Worm (Caenorhabditis elegans) whole organism, mixed stage, embryonic: ENCODE data around the gene sfxn-1.4.

Source experiments
- M03D4.4 ChIP-seq: sonication (generic microtip); optimal IDR thresholded peaks from 2 replicates; lab custom pipeline; 2017; ENCODE audit warnings: mild to moderate bottlenecking, missing genetic modification characterization, missing compliant biosample characterization
- bed-3 ChIP-seq: fragments of 200-800 bp; sonication (Bioruptor generic); optimal IDR thresholded peaks from 3 replicates; lab custom pipeline; 2018; ENCODE audit warnings: mild to moderate bottlenecking, missing genetic modification characterization, moderate library complexity, missing compliant biosample characterization
- blmp-1 ChIP-seq: fragments of 150-350 bp; optimal IDR thresholded peaks from 2 replicates; lab custom pipeline; 2014; ENCODE audit warnings: missing biosample characterization, missing genetic modification characterization
- ceh-39 ChIP-seq: fragments of 150-350 bp; optimal IDR thresholded peaks from 2 replicates; lab custom pipeline; 2014; ENCODE audit warnings: missing biosample characterization, missing genetic modification characterization
- ceh-43 ChIP-seq: fragments of 200-800 bp; sonication (Bioruptor generic); optimal IDR thresholded peaks from 2 replicates; lab custom pipeline; 2018; ENCODE audit warnings: mild to moderate bottlenecking, missing genetic modification characterization, moderate library complexity, missing compliant biosample characterization
- ceh-83 ChIP-seq: fragments of 200-800 bp; sonication (Bioruptor generic); optimal IDR thresholded peaks from 2 replicates; lab custom pipeline; 2018; ENCODE audit warnings: mild to moderate bottlenecking, missing genetic modification characterization, missing compliant biosample characterization
- ces-1 ChIP-seq: fragments of 150-350 bp; optimal IDR thresholded peaks from 2 replicates; lab custom pipeline; 2014; ENCODE audit warnings: missing biosample characterization, missing genetic modification reagents, missing genetic modification characterization
- cnd-1 ChIP-seq: fragments of 200-800 bp; sonication (Bioruptor generic); optimal IDR thresholded peaks from 2 replicates; lab custom pipeline; 2018; ENCODE audit warnings: mild to moderate bottlenecking, missing genetic modification characterization, missing compliant biosample characterization
- drap-1 ChIP-seq: fragments of 200-800 bp; sonication (Bioruptor generic); optimal IDR thresholded peaks from 3 replicates; lab custom pipeline; 2018; ENCODE audit warnings: mild to moderate bottlenecking, missing genetic modification characterization, missing compliant biosample characterization
- elt-1 ChIP-seq: sonication (generic microtip); optimal IDR thresholded peaks from 2 replicates; lab custom pipeline; 2017; ENCODE audit warnings: missing genetic modification characterization, mild to moderate bottlenecking, missing compliant biosample characterization, antibody characterized with exemption, moderate library complexity, borderline replicate concordance; ENCODE audit not compliant: insufficient read depth
- elt-3 ChIP-seq: fragments of 150-350 bp; optimal IDR thresholded peaks from 2 replicates; lab custom pipeline; 2014; ENCODE audit warnings: missing biosample characterization, missing genetic modification characterization
- flh-1 ChIP-seq: fragments of 200-800 bp; sonication (Bioruptor generic); optimal IDR thresholded peaks from 2 replicates; lab custom pipeline; 2018; ENCODE audit warnings: mild to moderate bottlenecking, missing genetic modification characterization, moderate library complexity, missing compliant biosample characterization
- ham-2 ChIP-seq: fragments of 200-800 bp; sonication (Bioruptor generic); optimal IDR thresholded peaks from 2 replicates; lab custom pipeline; 2018; ENCODE audit warnings: mild to moderate bottlenecking, missing genetic modification characterization, missing compliant biosample characterization
- hlh-1 ChIP-seq: fragments of 150-350 bp; optimal IDR thresholded peaks from 2 replicates; lab custom pipeline; 2014; ENCODE audit warnings: missing biosample characterization, missing genetic modification reagents, missing genetic modification characterization
- lin-13 ChIP-seq: fragments of 150-350 bp; optimal IDR thresholded peaks from 2 replicates; lab custom pipeline; 2014; ENCODE audit warnings: missing biosample characterization, missing genetic modification characterization
- lin-32 ChIP-seq: fragments of 200-800 bp; sonication (Bioruptor generic); optimal IDR thresholded peaks from 2 replicates; lab custom pipeline; 2018; ENCODE audit warnings: mild to moderate bottlenecking, missing genetic modification characterization, missing compliant biosample characterization
- lsy-2 ChIP-seq: fragments of 150-350 bp; optimal IDR thresholded peaks from 2 replicates; lab custom pipeline; 2014; ENCODE audit warnings: missing biosample characterization, missing genetic modification characterization
- mab-5 ChIP-seq: fragments of 150-350 bp; optimal IDR thresholded peaks from 2 replicates; lab custom pipeline; 2014; ENCODE audit warnings: missing biosample characterization, missing genetic modification characterization
- mep-1 ChIP-seq: fragments of 150-350 bp; optimal IDR thresholded peaks from 2 replicates; lab custom pipeline; 2017; ENCODE audit warnings: missing biosample characterization, missing genetic modification reagents, missing genetic modification characterization, inconsistent platforms
- mls-2 ChIP-seq: sonication (generic microtip); optimal IDR thresholded peaks from 2 replicates; lab custom pipeline; 2016; ENCODE audit warnings: mild to moderate bottlenecking, missing genetic modification characterization, moderate library complexity, missing compliant biosample characterization
- nhr-12 ChIP-seq: fragments of 150-350 bp; optimal IDR thresholded peaks from 2 replicates; lab custom pipeline; 2014; ENCODE audit warnings: missing biosample characterization, missing genetic modification characterization
- nhr-2 ChIP-seq: fragments of 150-350 bp; optimal IDR thresholded peaks from 2 replicates; lab custom pipeline; 2014; ENCODE audit warnings: missing biosample characterization, missing genetic modification characterization
- nhr-237 ChIP-seq: fragments of 150-350 bp; optimal IDR thresholded peaks from 2 replicates; lab custom pipeline; 2014; ENCODE audit warnings: missing biosample characterization, missing genetic modification characterization
- nhr-28 ChIP-seq: fragments of 150-350 bp; optimal IDR thresholded peaks from 2 replicates; lab custom pipeline; 2014; ENCODE audit warnings: missing biosample characterization, missing genetic modification characterization
- nhr-76 ChIP-seq: sonication (generic microtip); optimal IDR thresholded peaks from 2 replicates; lab custom pipeline; 2017; ENCODE audit warnings: missing biosample characterization, missing genetic modification characterization
- pha-4 ChIP-seq: fragments of 150-350 bp; optimal IDR thresholded peaks from 2 replicates; lab custom pipeline; 2018; ENCODE audit warnings: missing biosample characterization, missing genetic modification reagents, missing genetic modification characterization
- sem-2 ChIP-seq: fragments of 200-800 bp; sonication (Bioruptor generic); optimal IDR thresholded peaks from 2 replicates; lab custom pipeline; 2018; ENCODE audit warnings: mild to moderate bottlenecking, missing genetic modification characterization, missing compliant biosample characterization
- snpc-4 ChIP-seq: fragments of 150-350 bp; optimal IDR thresholded peaks from 2 replicates; lab custom pipeline; 2014; ENCODE audit warnings: missing biosample characterization, missing genetic modification characterization
- sptf-1 ChIP-seq: sonication (generic microtip); optimal IDR thresholded peaks from 2 replicates; lab custom pipeline; 2017; ENCODE audit warnings: mild to moderate bottlenecking, missing genetic modification characterization, moderate library complexity, missing compliant biosample characterization
- tbx-8 ChIP-seq: fragments of 200-800 bp; sonication (Bioruptor generic); optimal IDR thresholded peaks from 2 replicates; lab custom pipeline; 2018; ENCODE audit warnings: mild to moderate bottlenecking, missing genetic modification characterization, moderate library complexity, missing compliant biosample characterization
- unc-120 ChIP-seq: sonication (generic microtip); optimal IDR thresholded peaks from 2 replicates; lab custom pipeline; 2017; ENCODE audit warnings: missing genetic modification characterization, missing compliant biosample characterization; ENCODE audit not compliant: poor library complexity, severe bottlenecking
- unc-39 ChIP-seq: fragments of 150-350 bp; optimal IDR thresholded peaks from 2 replicates; lab custom pipeline; 2014; ENCODE audit warnings: missing biosample characterization, missing genetic modification characterization
- unc-62 ChIP-seq: fragments of 150-350 bp; optimal IDR thresholded peaks from 2 replicates; lab custom pipeline; 2014; ENCODE audit warnings: missing biosample characterization, missing genetic modification reagents, missing genetic modification characterization
- zip-8 ChIP-seq: fragments of 150-350 bp; optimal IDR thresholded peaks from 2 replicates; lab custom pipeline; 2014; ENCODE audit warnings: missing biosample characterization, missing genetic modification characterization
- ztf-11 ChIP-seq: fragments of 150-350 bp; optimal IDR thresholded peaks from 2 replicates; lab custom pipeline; 2014; ENCODE audit warnings: missing biosample characterization, missing genetic modification characterization

Gene sfxn-1.4

DNA sequence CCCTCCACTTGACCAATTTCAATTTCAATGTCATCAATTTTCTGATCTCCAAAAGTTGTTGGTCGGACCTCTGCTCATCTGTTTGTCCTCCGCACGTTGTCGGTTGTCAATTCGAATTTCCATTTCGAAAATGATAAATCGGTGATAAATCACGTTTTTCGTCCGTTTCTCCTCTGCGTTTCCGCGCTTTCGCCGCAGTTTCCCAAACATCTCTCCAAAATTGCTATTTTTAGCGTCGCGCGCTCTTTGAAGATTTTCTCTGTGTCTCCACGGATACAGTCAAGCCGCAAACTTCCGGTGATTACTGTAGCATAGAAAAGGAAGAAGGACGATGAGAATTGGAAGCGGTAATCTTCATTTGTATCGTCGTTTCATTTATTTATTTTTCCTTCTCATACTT lies 39.0 kb downstream of the sfxn-1.4 start:
- peak; percentile 16 for TF ChIP-seq ham-2 (GFP tag; lab: Kevin White, UChicago)
- TF ChIP-seq snpc-4: no peak
- no peak for TF ChIP-seq nhr-76 (tag; lab: Kevin White, UChicago)
- no peak for TF ChIP-seq sem-2
- TF ChIP-seq, all 35 proteins: peak for 1

ce11 chrII:11637817-11638216 lies 43.2 kb downstream of the sfxn-1.4 start:
- TF ChIP-seq elt-3 (tag; lab: Kevin White, UChicago) (no peak), M03D4.4 (tag; lab: Kevin White, UChicago) (no peak), unc-62 (GFP tag; lab: Kevin White, UChicago) (no peak), nhr-2 (tag; lab: Kevin White, UChicago) (no peak), mep-1 (tag; lab: Kevin White, UChicago) (no peak), ces-1 (GFP tag; lab: Kevin White, UChicago) (no peak), drap-1 (GFP tag; lab: Kevin White, UChicago) (no peak), lin-32 (no peak), nhr-76 (tag; lab: Kevin White, UChicago) (no peak), nhr-28 (tag; lab: Kevin White, UChicago) (no peak), hlh-1 (tag; lab: Kevin White, UChicago) (no peak), mab-5 (tag; lab: Kevin White, UChicago) (no peak), nhr-12 (tag; lab: Kevin White, UChicago) (no peak)

DNA sequence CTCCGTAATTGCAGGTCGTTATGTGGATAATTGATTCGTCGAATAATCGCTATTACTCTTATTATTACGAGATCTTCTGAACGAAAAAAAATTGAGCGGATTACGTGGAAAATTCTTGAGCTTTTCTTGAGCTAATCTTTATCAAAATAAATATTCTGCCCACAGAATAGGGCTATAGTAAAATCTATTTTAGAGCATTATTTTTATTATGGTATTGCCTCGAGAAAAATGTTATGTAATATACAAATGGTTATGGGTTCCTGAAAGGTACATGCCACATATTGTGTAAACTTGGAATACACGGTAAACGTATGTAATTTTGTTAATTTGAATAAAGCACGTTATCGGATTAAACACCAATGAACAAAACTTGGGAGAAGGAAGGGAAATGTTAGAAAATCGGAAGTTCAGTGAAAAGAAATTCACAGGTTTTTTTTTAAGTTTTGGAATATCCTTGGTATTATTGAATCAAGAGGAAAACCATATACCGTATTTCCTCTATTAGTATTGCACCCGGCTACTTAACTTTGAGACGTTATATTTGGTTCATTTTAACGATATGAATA lies 43.8 kb downstream of the sfxn-1.4 start:
- TF ChIP-seq ceh-83 (GFP tag; lab: Kevin White, UChicago): no peak
- TF ChIP-seq mls-2: peak; percentile 28
- peak; percentile 26 for TF ChIP-seq ceh-43
- peak; percentile 39 for TF ChIP-seq nhr-237 (tag; lab: Kevin White, UChicago)
- peak; percentile 83 for TF ChIP-seq ces-1 (GFP tag; lab: Kevin White, UChicago)
- TF ChIP-seq lsy-2 (tag; lab: Kevin White, UChicago): peak; percentile 12

DNA sequence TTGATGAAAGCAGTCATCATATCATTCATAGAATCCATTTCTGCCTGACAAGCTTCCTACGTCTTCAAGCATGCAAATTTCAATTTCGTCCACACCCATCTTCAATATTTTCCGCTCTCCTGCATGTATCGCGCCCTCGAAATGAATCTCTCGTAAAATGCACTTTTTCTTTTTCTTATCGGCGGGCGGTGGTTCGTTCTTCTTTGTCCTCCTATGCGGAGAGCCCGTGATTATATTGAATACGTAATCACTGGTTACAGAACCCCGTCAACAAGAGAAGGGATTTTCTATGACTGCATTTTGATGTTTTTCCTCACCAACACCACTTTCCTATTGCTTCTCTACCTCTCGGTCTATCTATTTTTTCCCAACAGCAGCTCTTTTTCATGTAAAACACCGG lies 44.4 kb downstream of the sfxn-1.4 start:
- TF ChIP-seq hlh-1 (tag; lab: Kevin White, UChicago) (peak; percentile 16), lsy-2 (tag; lab: Kevin White, UChicago) (no peak), sptf-1 (tag; lab: Kevin White, UChicago) (peak; percentile 51)

DNA sequence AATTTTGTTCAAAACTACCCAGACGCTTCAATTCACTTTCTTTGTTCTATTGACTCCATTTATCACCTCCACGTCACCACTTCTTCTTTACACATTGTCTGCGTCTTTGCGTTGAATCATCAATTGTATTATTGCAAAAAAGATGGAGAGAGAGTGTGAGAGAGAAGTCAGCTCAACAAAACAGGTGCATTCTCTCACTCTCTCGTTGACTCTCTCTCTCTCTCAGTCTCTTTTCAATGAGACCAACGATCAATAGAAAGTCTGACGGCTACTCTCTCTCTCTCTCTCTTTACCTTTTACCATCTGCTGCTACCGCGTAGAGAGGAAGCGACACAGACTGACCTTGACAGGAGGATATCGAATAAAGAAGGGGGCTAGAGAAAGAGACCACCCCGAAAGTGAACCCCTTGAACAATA lies 45.3 kb downstream of the sfxn-1.4 start:
- TF ChIP-seq elt-3 (tag; lab: Kevin White, UChicago) (no peak), lin-32 (peak; percentile 95), nhr-28 (tag; lab: Kevin White, UChicago) (peak; percentile 61), pha-4 (tag; lab: Kevin White, UChicago) (peak; percentile 31), cnd-1 (tag; lab: Kevin White, UChicago) (peak; percentile 94), mls-2 (peak; percentile 60), mep-1 (tag; lab: Kevin White, UChicago) (peak; percentile 62), snpc-4 (no peak), drap-1 (GFP tag; lab: Kevin White, UChicago) (no peak), blmp-1 (tag; lab: Kevin White, UChicago) (peak; percentile 55), bed-3 (GFP tag; lab: Kevin White, UChicago) (peak; percentile 6), nhr-76 (tag; lab: Kevin White, UChicago) (no peak), unc-39 (tag; lab: Kevin White, UChicago) (no peak), nhr-237 (tag; lab: Kevin White, UChicago) (peak; percentile 83), zip-8 (tag; lab: Kevin White, UChicago) (peak; percentile 32), ceh-39 (tag; lab: Kevin White, UChicago) (peak; percentile 85), ceh-83 (GFP tag; lab: Kevin White, UChicago) (no peak), tbx-8 (GFP tag; lab: Kevin White, UChicago) (peak; percentile 44), unc-120 (tag; lab: Kevin White, UChicago) (peak; percentile 61), lsy-2 (tag; lab: Kevin White, UChicago) (peak; percentile 52), flh-1 (GFP tag; lab: Kevin White, UChicago) (no peak), nhr-12 (tag; lab: Kevin White, UChicago) (no peak), ceh-43 (peak; percentile 13), M03D4.4 (tag; lab: Kevin White, UChicago) (no peak), ces-1 (GFP tag; lab: Kevin White, UChicago) (peak; percentile 83), nhr-2 (tag; lab: Kevin White, UChicago) (peak; percentile 89), ham-2 (GFP tag; lab: Kevin White, UChicago) (peak; percentile 98), mab-5 (tag; lab: Kevin White, UChicago) (peak; percentile 36), sptf-1 (tag; lab: Kevin White, UChicago) (peak; percentile 73), ztf-11 (peak; percentile 85), sem-2 (no peak), unc-62 (GFP tag; lab: Kevin White, UChicago) (peak; percentile 97), lin-13 (tag; lab: Kevin White, UChicago) (no peak), elt-1 (no peak), hlh-1 (tag; lab: Kevin White, UChicago) (peak; percentile 97)
